Worm (Caenorhabditis elegans) whole organism, L2 larva: ENCODE measurements around the gene F14F7.7.
A peak's percentile ranks its signal among the peaks of the same experiment; 100 is the strongest.

Source experiments
- C34F6.9 ChIP-seq: fragments of 150-350 bp; optimal IDR thresholded peaks from 2 replicates; lab custom pipeline; 2014; ENCODE audit warnings: missing biosample characterization, missing genetic modification characterization
- ZK546.5 ChIP-seq: sonication (generic microtip); optimal IDR thresholded peaks from 2 replicates; lab custom pipeline; 2017; ENCODE audit warnings: missing biosample characterization, missing genetic modification characterization
- alr-1 ChIP-seq: fragments of 150-350 bp; optimal IDR thresholded peaks from 2 replicates; lab custom pipeline; 2014; ENCODE audit warnings: missing biosample characterization, missing genetic modification characterization
- aly-2 ChIP-seq: fragments of 150-350 bp; optimal IDR thresholded peaks from 2 replicates; lab custom pipeline; 2014; ENCODE audit warnings: missing biosample characterization, missing genetic modification characterization
- ama-1 ChIP-seq: fragments of 150-350 bp; optimal IDR thresholded peaks from 2 replicates; lab custom pipeline; 2018; ENCODE audit warnings: inconsistent platforms
- blmp-1 ChIP-seq: sonication (generic microtip); optimal IDR thresholded peaks from 2 replicates; lab custom pipeline; 2017; ENCODE audit warnings: missing genetic modification characterization, mild to moderate bottlenecking, missing compliant biosample characterization, antibody characterized with exemption, moderate library complexity; ENCODE audit not compliant: insufficient read depth
- ceh-82 ChIP-seq: fragments of 150-350 bp; optimal IDR thresholded peaks from 2 replicates; lab custom pipeline; 2014; ENCODE audit warnings: missing biosample characterization, missing genetic modification characterization
- dmd-4 ChIP-seq: sonication (generic microtip); optimal IDR thresholded peaks from 2 replicates; lab custom pipeline; 2017; ENCODE audit warnings: missing biosample characterization, missing genetic modification characterization
- egl-27 ChIP-seq: sonication (generic microtip); optimal IDR thresholded peaks from 3 replicates; lab custom pipeline; 2017; ENCODE audit warnings: missing biosample characterization, missing genetic modification reagents, missing genetic modification characterization
- elt-1 ChIP-seq: fragments of 150-350 bp; optimal IDR thresholded peaks from 2 replicates; lab custom pipeline; 2014; ENCODE audit warnings: missing biosample characterization, missing genetic modification characterization
- fos-1 ChIP-seq: fragments of 150-350 bp; optimal IDR thresholded peaks from 2 replicates; lab custom pipeline; 2014; ENCODE audit warnings: missing biosample characterization, missing genetic modification characterization
- gmeb-1 ChIP-seq: fragments of 150-350 bp; optimal IDR thresholded peaks from 2 replicates; lab custom pipeline; 2014; ENCODE audit warnings: missing biosample characterization, missing genetic modification characterization
- lin-11 ChIP-seq: fragments of 150-350 bp; sonication (generic microtip); optimal IDR thresholded peaks from 2 replicates; lab custom pipeline; 2014; ENCODE audit warnings: missing biosample characterization, missing genetic modification characterization, inconsistent platforms, mixed read lengths
- lin-13 ChIP-seq: fragments of 150-350 bp; optimal IDR thresholded peaks from 2 replicates; lab custom pipeline; 2014; ENCODE audit warnings: missing biosample characterization, missing genetic modification reagents, missing genetic modification characterization
- lsy-2 ChIP-seq, 2 experiments: fragments of 150-350 bp in 1 of 2; sonication (generic microtip) in 1 of 2; optimal IDR thresholded peaks; 2 replicates each; lab custom pipeline; 2014 to 2017; ENCODE audit warnings: missing biosample characterization in 2 of 2, missing genetic modification characterization in 2 of 2
- mbf-1 ChIP-seq: sonication (generic microtip); optimal IDR thresholded peaks from 2 replicates; lab custom pipeline; 2017; ENCODE audit warnings: missing biosample characterization, missing genetic modification characterization
- mdl-1 ChIP-seq, 2 experiments: fragments of 150-350 bp in 1 of 2; sonication (generic microtip) in 1 of 2; optimal IDR thresholded peaks; 2 replicates each; lab custom pipeline; 2017; ENCODE audit warnings: missing biosample characterization in 2 of 2, missing genetic modification characterization in 2 of 2
- nhr-10 ChIP-seq: sonication (generic microtip); optimal IDR thresholded peaks from 2 replicates; lab custom pipeline; 2017; ENCODE audit warnings: missing biosample characterization, missing genetic modification characterization
- nhr-11 ChIP-seq: fragments of 150-350 bp; optimal IDR thresholded peaks from 2 replicates; lab custom pipeline; 2014; ENCODE audit warnings: missing biosample characterization, missing genetic modification characterization
- nhr-21 ChIP-seq: fragments of 150-350 bp; optimal IDR thresholded peaks from 2 replicates; lab custom pipeline; 2014; ENCODE audit warnings: missing biosample characterization, missing genetic modification characterization
- nhr-23 ChIP-seq: fragments of 150-350 bp; optimal IDR thresholded peaks from 2 replicates; lab custom pipeline; 2014; ENCODE audit warnings: missing biosample characterization, missing genetic modification reagents, missing genetic modification characterization
- nhr-25 ChIP-seq: fragments of 150-350 bp; sonication (generic microtip); optimal IDR thresholded peaks from 3 replicates; lab custom pipeline; 2014; ENCODE audit warnings: missing biosample characterization, missing genetic modification characterization
- nhr-6 ChIP-seq: fragments of 150-350 bp; optimal IDR thresholded peaks from 2 replicates; lab custom pipeline; 2014; ENCODE audit warnings: missing biosample characterization, missing genetic modification characterization
- nhr-77 ChIP-seq: fragments of 150-350 bp; optimal IDR thresholded peaks from 2 replicates; lab custom pipeline; 2014; ENCODE audit warnings: missing biosample characterization, missing genetic modification characterization
- peb-1 ChIP-seq: fragments of 150-350 bp; optimal IDR thresholded peaks from 2 replicates; lab custom pipeline; 2014; ENCODE audit warnings: missing biosample characterization, missing genetic modification characterization
- sem-4 ChIP-seq: fragments of 150-350 bp; optimal IDR thresholded peaks from 2 replicates; lab custom pipeline; 2014; ENCODE audit warnings: missing biosample characterization, missing genetic modification reagents, missing genetic modification characterization
- skn-1 ChIP-seq: sonication (generic microtip); optimal IDR thresholded peaks from 2 replicates; lab custom pipeline; 2017; ENCODE audit warnings: missing biosample characterization, missing genetic modification characterization
- sma-3 ChIP-seq: sonication (generic microtip); optimal IDR thresholded peaks from 2 replicates; lab custom pipeline; 2016; ENCODE audit warnings: missing genetic modification reagents, missing genetic modification characterization, missing compliant biosample characterization
- sma-9 ChIP-seq, 2 experiments: fragments of 150-350 bp in 1 of 2; sonication (generic microtip) in 1 of 2; optimal IDR thresholded peaks; 2 replicates each; lab custom pipeline; 2014 to 2016; ENCODE audit warnings: missing genetic modification characterization in 2 of 2, mild to moderate bottlenecking in 1 of 2, missing biosample characterization in 1 of 2, missing compliant biosample characterization in 1 of 2, missing genetic modification reagents in 1 of 2, moderate library complexity in 1 of 2
- unc-39 ChIP-seq: fragments of 150-350 bp; optimal IDR thresholded peaks from 2 replicates; lab custom pipeline; 2014; ENCODE audit warnings: missing biosample characterization, missing genetic modification characterization
- unc-55 ChIP-seq: fragments of 150-350 bp; sonication (generic microtip); optimal IDR thresholded peaks from 3 replicates; lab custom pipeline; 2014; ENCODE audit warnings: missing biosample characterization, missing genetic modification reagents, missing genetic modification characterization
- unc-62 ChIP-seq: fragments of 150-350 bp; optimal IDR thresholded peaks from 2 replicates; lab custom pipeline; 2014; ENCODE audit warnings: missing biosample characterization, missing genetic modification reagents, missing genetic modification characterization
- zag-1 ChIP-seq: fragments of 150-350 bp; optimal IDR thresholded peaks from 2 replicates; lab custom pipeline; 2014; ENCODE audit warnings: missing biosample characterization, missing genetic modification characterization
- ztf-1 ChIP-seq: fragments of 200-800 bp; sonication (Bioruptor generic); conservative IDR thresholded peaks from 2 replicates; pipeline ENCODE4 v1.3.6; 2022; ENCODE audit warnings: missing genetic modification characterization, missing compliant biosample characterization
- ztf-4 ChIP-seq: fragments of 150-350 bp; optimal IDR thresholded peaks from 2 replicates; lab custom pipeline; 2014; ENCODE audit warnings: missing biosample characterization, missing genetic modification characterization

Gene F14F7.7

ce11 chrIII:13018619-13019018, 12.1 kb upstream of the F14F7.7 start, which contains the start of gene col-98:
Gene col-98 (plus strand): TSS chrIII:13019008.
- no peak for TF ChIP-seq unc-39
- TF ChIP-seq ztf-1 (GFP tag; lab: Robert Waterston, UW) = no peak
- peak; percentile 29 for TF ChIP-seq nhr-21 (tag; lab: Kevin White, UChicago)
- no peak for TF ChIP-seq fos-1 (tag; lab: Kevin White, UChicago)
- peak; percentile 2 for TF ChIP-seq sma-3 (GFP tag; lab: Kevin White, UChicago)

- TF ChIP-seq nhr-10 (tag; lab: Kevin White, UChicago) = no peak
- TF ChIP-seq egl-27 (tag; lab: Kevin White, UChicago) = no peak
- TF ChIP-seq ama-1 (lab: Kevin White, UChicago) = no peak
- no peak for TF ChIP-seq elt-1 (tag; lab: Kevin White, UChicago)
- TF ChIP-seq skn-1 = no peak
- no peak for TF ChIP-seq sem-4 (tag; lab: Kevin White, UChicago)
- TF ChIP-seq unc-62 (GFP tag; lab: Kevin White, UChicago) = no peak
- TF ChIP-seq C34F6.9 (tag; lab: Kevin White, UChicago) = no peak
- TF ChIP-seq aly-2 (tag; lab: Kevin White, UChicago) = no peak
- TF ChIP-seq fos-1 (tag; lab: Kevin White, UChicago) = no peak
- TF ChIP-seq ztf-4 (tag; lab: Kevin White, UChicago) = no peak
- TF ChIP-seq gmeb-1 (tag; lab: Kevin White, UChicago) = no peak
- TF ChIP-seq nhr-11 = no peak
- TF ChIP-seq ZK546.5 (tag; lab: Kevin White, UChicago) = no peak
- no peak for TF ChIP-seq nhr-25 (tag; lab: Kevin White, UChicago)
- TF ChIP-seq alr-1 (tag; lab: Kevin White, UChicago) = no peak
- no peak for TF ChIP-seq lin-11
- TF ChIP-seq mbf-1 (tag; lab: Kevin White, UChicago) = no peak
- TF ChIP-seq sma-3 (GFP tag; lab: Kevin White, UChicago) = no peak
- TF ChIP-seq, all 48 proteins: peak for 0
These were observed 11.1 kb upstream of the F14F7.7 start for ce11 chrIII:13019547-13020098.

ce11 chrIII:13020741-13021140, 10.0 kb upstream of the F14F7.7 start, which contains the start of gene cyp-13A11:
Gene cyp-13A11 (plus strand): TSS chrIII:13021006.
- TF ChIP-seq skn-1 = no peak
- no peak for TF ChIP-seq sem-4 (tag; lab: Kevin White, UChicago)

ce11 chrIII:13024281-13024680, 6.4 kb upstream of the F14F7.7 start, which contains the start of gene cyp-13A12:
Gene cyp-13A12 (plus strand): TSS chrIII:13024547.
- TF ChIP-seq nhr-11 = no peak
- no peak for TF ChIP-seq lsy-2 (tag; optimal IDR thresholded peaks at IDR 0.05; lab: Kevin White, UChicago)
- no peak for TF ChIP-seq aly-2 (tag; lab: Kevin White, UChicago)
- TF ChIP-seq ZK546.5 (tag; lab: Kevin White, UChicago) = no peak
- TF ChIP-seq dmd-4 (tag; lab: Kevin White, UChicago) = no peak
- no peak for TF ChIP-seq zag-1 (tag; lab: Kevin White, UChicago)
- no peak for TF ChIP-seq nhr-77 (tag; lab: Kevin White, UChicago)
- no peak for TF ChIP-seq unc-55
- no peak for TF ChIP-seq skn-1
- TF ChIP-seq nhr-6 (tag; lab: Kevin White, UChicago) = no peak
- TF ChIP-seq sma-9 (GFP tag; optimal IDR thresholded peaks at IDR 0.05; lab: Kevin White, UChicago) = peak; percentile 4
- no peak for TF ChIP-seq sma-9 (tag; optimal IDR thresholded peaks at IDR 0.05; lab: Kevin White, UChicago)
- no peak for TF ChIP-seq sma-3 (GFP tag; lab: Kevin White, UChicago)
- peak; percentile 64 for TF ChIP-seq fos-1 (tag; lab: Kevin White, UChicago)
- TF ChIP-seq, all 48 proteins: peak for 2

- no peak for TF ChIP-seq nhr-11
- TF ChIP-seq lin-13 = no peak
- no peak for TF ChIP-seq ZK546.5 (tag; lab: Kevin White, UChicago)
- no peak for TF ChIP-seq aly-2 (tag; lab: Kevin White, UChicago)
- TF ChIP-seq mdl-1 (tag; optimal IDR thresholded peaks at IDR 0.05; lab: Kevin White, UChicago) = no peak
- TF ChIP-seq peb-1 (tag; lab: Kevin White, UChicago) = no peak
- TF ChIP-seq nhr-21 (tag; lab: Kevin White, UChicago) = no peak
- no peak for TF ChIP-seq blmp-1 (tag; lab: Kevin White, UChicago)
- TF ChIP-seq unc-55 = no peak
- no peak for TF ChIP-seq nhr-23 (tag; lab: Kevin White, UChicago)
- no peak for TF ChIP-seq sma-9 (GFP tag; optimal IDR thresholded peaks at IDR 0.05; lab: Kevin White, UChicago)
- no peak for TF ChIP-seq sma-9 (tag; optimal IDR thresholded peaks at IDR 0.05; lab: Kevin White, UChicago)
- no peak for TF ChIP-seq C34F6.9 (tag; lab: Kevin White, UChicago)
- no peak for TF ChIP-seq ceh-82 (tag; lab: Kevin White, UChicago)
- TF ChIP-seq unc-62 (GFP tag; lab: Kevin White, UChicago) = no peak
- no peak for TF ChIP-seq nhr-6 (tag; lab: Kevin White, UChicago)
- TF ChIP-seq, all 48 proteins: peak for 0
These were observed 2.8 kb upstream of the F14F7.7 start for ce11 chrIII:13027949-13028348.
